Fruit fly (Drosophila melanogaster) whole organism, embryonic: ENCODE measurements around the gene CG7564.

Source experiments
- Adf1 ChIP-seq: fragments of 200-800 bp; sonication (Bioruptor generic); IDR thresholded peaks from 2 replicates; pipeline ENCODE4 v1.3.6; 2022; ENCODE audit warnings: missing biosample characterization, missing genetic modification characterization
- Asciz ChIP-seq: fragments of 200-800 bp; sonication (Bioruptor generic); optimal IDR thresholded peaks from 2 replicates; lab custom pipeline; 2017; ENCODE audit warnings: missing biosample characterization, mild to moderate bottlenecking, missing genetic modification characterization, missing genetic modification reagents
- BtbVII ChIP-seq: fragments of 200-800 bp; sonication (Bioruptor generic); optimal IDR thresholded peaks from 3 replicates; lab custom pipeline; 2017; ENCODE audit warnings: missing biosample characterization, mild to moderate bottlenecking, missing genetic modification characterization
- CG10979 ChIP-seq: fragments of 200-800 bp; sonication (Bioruptor generic); optimal IDR thresholded peaks from 2 replicates; lab custom pipeline; 2018; ENCODE audit warnings: missing biosample characterization, mild to moderate bottlenecking, missing genetic modification characterization, moderate library complexity
- CG11560 ChIP-seq: fragments of 200-800 bp; sonication (Bioruptor generic); IDR thresholded peaks from 3 replicates; pipeline ENCODE4 v1.3.6; 2022; ENCODE audit warnings: missing biosample characterization, missing genetic modification characterization
- CG12155 ChIP-seq: fragments of 200-800 bp; sonication (Bioruptor generic); optimal IDR thresholded peaks from 3 replicates; lab custom pipeline; 2016; ENCODE audit warnings: missing biosample characterization, missing genetic modification characterization
- CG12219 ChIP-seq: fragments of 200-800 bp; sonication (Bioruptor generic); optimal IDR thresholded peaks from 3 replicates; lab custom pipeline; 2018; ENCODE audit warnings: missing biosample characterization, mild to moderate bottlenecking, missing genetic modification characterization
- CG12236 ChIP-seq: fragments of 200-800 bp; sonication (Bioruptor generic); optimal IDR thresholded peaks from 2 replicates; lab custom pipeline; 2016; ENCODE audit warnings: missing biosample characterization, missing genetic modification characterization
- CG18262 ChIP-seq: fragments of 200-800 bp; optimal IDR thresholded peaks from 3 replicates; lab custom pipeline; 2019; ENCODE audit warnings: missing biosample characterization, mild to moderate bottlenecking, missing genetic modification characterization, moderate library complexity
- CG2116 ChIP-seq: fragments of 200-800 bp; sonication (Bioruptor generic); optimal IDR thresholded peaks from 3 replicates; lab custom pipeline; 2018; ENCODE audit warnings: missing biosample characterization, mild to moderate bottlenecking, missing genetic modification characterization
- CG32772 ChIP-seq: fragments of 200-800 bp; sonication (Bioruptor generic); IDR thresholded peaks from 2 replicates; pipeline ENCODE4 v1.3.6; 2022; ENCODE audit warnings: missing biosample characterization, missing genetic modification characterization
- CG33213 ChIP-seq: fragments of 200-800 bp; sonication (Bioruptor generic); optimal IDR thresholded peaks from 3 replicates; lab custom pipeline; 2016; ENCODE audit warnings: missing biosample characterization, missing genetic modification characterization
- CG33557 ChIP-seq: fragments of 200-800 bp; sonication (Bioruptor generic); optimal IDR thresholded peaks from 2 replicates; lab custom pipeline; 2019; ENCODE audit warnings: missing biosample characterization, mild to moderate bottlenecking, missing genetic modification characterization, moderate library complexity
- CG34376 ChIP-seq: fragments of 200-800 bp; sonication (Bioruptor generic); optimal IDR thresholded peaks from 2 replicates; lab custom pipeline; 2018; ENCODE audit warnings: missing biosample characterization, mild to moderate bottlenecking, missing genetic modification characterization
- CG34422 ChIP-seq: fragments of 200-800 bp; sonication (Bioruptor generic); IDR thresholded peaks from 3 replicates; pipeline ENCODE4 v1.3.6; 2022; ENCODE audit warnings: missing biosample characterization, missing genetic modification characterization
- CG3995 ChIP-seq: fragments of 200-800 bp; sonication (Bioruptor generic); optimal IDR thresholded peaks from 3 replicates; lab custom pipeline; 2016; ENCODE audit warnings: missing biosample characterization, missing genetic modification characterization
- CG4617 ChIP-seq: fragments of 200-800 bp; sonication (Bioruptor generic); optimal IDR thresholded peaks from 3 replicates; lab custom pipeline; 2016; ENCODE audit warnings: missing biosample characterization, missing genetic modification characterization, borderline replicate concordance
- CG7786 ChIP-seq: fragments of 200-800 bp; sonication (Bioruptor generic); optimal IDR thresholded peaks from 2 replicates; lab custom pipeline; 2016; ENCODE audit warnings: missing biosample characterization, missing genetic modification characterization
- CG8478 ChIP-seq: fragments of >200 bp; optimal IDR thresholded peaks from 2 replicates; lab custom pipeline; 2018
- CG8765 ChIP-seq: fragments of 200-800 bp; sonication (Bioruptor generic); IDR thresholded peaks from 2 replicates; pipeline ENCODE4 v1.3.6; 2022; ENCODE audit warnings: missing biosample characterization, missing genetic modification characterization
- CG9437 ChIP-seq: fragments of 200-800 bp; sonication (Bioruptor generic); optimal IDR thresholded peaks from 2 replicates; lab custom pipeline; 2018; ENCODE audit warnings: missing biosample characterization, mild to moderate bottlenecking, missing genetic modification characterization
- CoRest ChIP-seq: fragments of 200-800 bp; sonication (Bioruptor generic); optimal IDR thresholded peaks from 3 replicates; lab custom pipeline; 2018; ENCODE audit warnings: missing biosample characterization, mild to moderate bottlenecking, missing genetic modification characterization, moderate library complexity
- D ChIP-seq, 2 experiments: fragments of 200-800 bp in 1 of 2; fragments of >200 bp in 1 of 2; sonication (Bioruptor generic) in 1 of 2; optimal IDR thresholded peaks; 2 replicates in 1 of 2; 3 replicates in 1 of 2; lab custom pipeline; 2017; ENCODE audit warnings: mild to moderate bottlenecking in 1 of 2, missing biosample characterization in 1 of 2, missing genetic modification characterization in 1 of 2, missing genetic modification reagents in 1 of 2
- Ets97D ChIP-seq: fragments of 200-800 bp; sonication (Bioruptor generic); optimal IDR thresholded peaks from 3 replicates; lab custom pipeline; 2016; ENCODE audit warnings: missing biosample characterization, missing genetic modification characterization
- Fer2 ChIP-seq: fragments of 200-800 bp; sonication (Bioruptor generic); optimal IDR thresholded peaks from 2 replicates; lab custom pipeline; 2018; ENCODE audit warnings: missing biosample characterization, mild to moderate bottlenecking, missing genetic modification characterization, moderate library complexity
- Gug ChIP-seq: fragments of 200-800 bp; sonication (Bioruptor generic); IDR thresholded peaks from 4 replicates; pipeline ENCODE4 v1.3.6; 2022; ENCODE audit warnings: missing biosample characterization, missing genetic modification characterization
- HLH4C ChIP-seq: fragments of 200-800 bp; sonication (Bioruptor generic); IDR thresholded peaks from 3 replicates; pipeline ENCODE4 v1.3.6; 2022; ENCODE audit warnings: missing biosample characterization, missing genetic modification characterization; ENCODE audit not compliant: partially characterized antibody
- Med ChIP-seq: fragments of 200-800 bp; sonication (Bioruptor generic); peaks from one replicate; lab custom pipeline; 2016; ENCODE audit warnings: missing biosample characterization, missing genetic modification characterization, mild to moderate bottlenecking, inconsistent platforms, moderate library complexity
- Ptx1 ChIP-seq: fragments of 200-800 bp; sonication (Bioruptor generic); IDR thresholded peaks from 2 replicates; pipeline ENCODE4 v1.3.6; 2022; ENCODE audit warnings: missing biosample characterization, missing genetic modification characterization
- Stat92E ChIP-seq, 3 experiments: fragments of >200 bp in 2 of 3; fragments of 200-800 bp in 1 of 3; sonication (Bioruptor generic) in 1 of 3; optimal IDR thresholded peaks; 2 replicates each; lab custom pipeline; 2017 to 2019; ENCODE audit warnings: missing biosample characterization in 3 of 3, missing genetic modification characterization in 3 of 3, mild to moderate bottlenecking in 1 of 3, moderate library complexity in 1 of 3
- ase ChIP-seq: fragments of 200-800 bp; sonication (Bioruptor generic); IDR thresholded peaks from 3 replicates; pipeline ENCODE4 v1.3.6; 2022; ENCODE audit warnings: missing biosample characterization, missing genetic modification characterization
- caup ChIP-seq: fragments of 200-800 bp; sonication (Bioruptor generic); optimal IDR thresholded peaks from 3 replicates; lab custom pipeline; 2017; ENCODE audit warnings: missing biosample characterization, mild to moderate bottlenecking, missing genetic modification characterization, moderate library complexity; ENCODE audit not compliant: severe bottlenecking
- cg ChIP-seq: fragments of 200-800 bp; sonication (Bioruptor generic); optimal IDR thresholded peaks from 3 replicates; lab custom pipeline; 2019; ENCODE audit warnings: missing biosample characterization, mild to moderate bottlenecking, missing genetic modification characterization, moderate library complexity
- ci ChIP-seq: fragments of 200-800 bp; sonication (Bioruptor generic); IDR thresholded peaks from 3 replicates; pipeline ENCODE4 v1.3.6; 2022; ENCODE audit warnings: missing biosample characterization, missing genetic modification characterization
- croc ChIP-seq: fragments of 200-800 bp; sonication (Bioruptor generic); conservative IDR thresholded peaks from 3 replicates; pipeline ENCODE4 v1.3.6; 2022; ENCODE audit warnings: missing biosample characterization, missing genetic modification characterization
- crol ChIP-seq: fragments of 200-800 bp; sonication (Bioruptor generic); IDR thresholded peaks from 2 replicates; pipeline ENCODE4 v1.3.6; 2022; ENCODE audit warnings: missing biosample characterization, missing genetic modification characterization
- disco-r ChIP-seq: fragments of 200-800 bp; sonication (Bioruptor generic); optimal IDR thresholded peaks from 2 replicates; lab custom pipeline; 2016; ENCODE audit warnings: missing biosample characterization, missing genetic modification characterization
- gem ChIP-seq: fragments of 200-800 bp; sonication (Bioruptor generic); optimal IDR thresholded peaks from 2 replicates; lab custom pipeline; 2019; ENCODE audit warnings: missing biosample characterization, mild to moderate bottlenecking, missing genetic modification characterization, moderate library complexity
- hb ChIP-seq: fragments of 200-800 bp; sonication (Bioruptor generic); IDR thresholded peaks from 3 replicates; pipeline ENCODE4 v1.3.6; 2022; ENCODE audit warnings: missing biosample characterization, missing genetic modification characterization; ENCODE audit not compliant: partially characterized antibody
- jumu ChIP-seq: fragments of 200-800 bp; sonication (Bioruptor generic); optimal IDR thresholded peaks from 3 replicates; lab custom pipeline; 2016; ENCODE audit warnings: missing biosample characterization, missing genetic modification characterization
- lola ChIP-seq, 3 experiments: fragments of >200 bp in 2 of 3; fragments of 200-800 bp in 1 of 3; sonication (Bioruptor generic) in 1 of 3; optimal IDR thresholded peaks; 2 replicates each; lab custom pipeline; 2017 to 2019; ENCODE audit warnings: missing biosample characterization in 3 of 3, missing genetic modification characterization in 3 of 3, mild to moderate bottlenecking in 1 of 3, moderate library complexity in 1 of 3
- lov ChIP-seq, 2 experiments: fragments of 200-800 bp in 1 of 2; fragments of >200 bp in 1 of 2; sonication (Bioruptor generic) in 1 of 2; IDR thresholded peaks in 1 of 2; optimal IDR thresholded peaks in 1 of 2; 2 replicates in 1 of 2; 3 replicates in 1 of 2; pipeline versions ENCODE4 v1.3.6 to Lab custom; 2017 to 2022; ENCODE audit warnings: missing biosample characterization in 1 of 2, missing genetic modification characterization in 1 of 2
- sqz ChIP-seq: fragments of 200-800 bp; sonication (Bioruptor generic); optimal IDR thresholded peaks from 3 replicates; lab custom pipeline; 2018; ENCODE audit warnings: missing biosample characterization, mild to moderate bottlenecking, missing genetic modification characterization
- tll ChIP-seq, 2 experiments: fragments of 200-800 bp in 1 of 2; fragments of >200 bp in 1 of 2; sonication (Bioruptor generic) in 1 of 2; optimal IDR thresholded peaks; 2 replicates each; lab custom pipeline; 2017 to 2019; ENCODE audit warnings: missing biosample characterization in 2 of 2, missing genetic modification characterization in 2 of 2, mild to moderate bottlenecking in 1 of 2, moderate library complexity in 1 of 2
- wdn ChIP-seq: fragments of 200-800 bp; sonication (Bioruptor generic); IDR thresholded peaks from 2 replicates; pipeline ENCODE4 v1.3.6; 2022; ENCODE audit warnings: missing biosample characterization, missing genetic modification characterization

CG7564 gene

DNA sequence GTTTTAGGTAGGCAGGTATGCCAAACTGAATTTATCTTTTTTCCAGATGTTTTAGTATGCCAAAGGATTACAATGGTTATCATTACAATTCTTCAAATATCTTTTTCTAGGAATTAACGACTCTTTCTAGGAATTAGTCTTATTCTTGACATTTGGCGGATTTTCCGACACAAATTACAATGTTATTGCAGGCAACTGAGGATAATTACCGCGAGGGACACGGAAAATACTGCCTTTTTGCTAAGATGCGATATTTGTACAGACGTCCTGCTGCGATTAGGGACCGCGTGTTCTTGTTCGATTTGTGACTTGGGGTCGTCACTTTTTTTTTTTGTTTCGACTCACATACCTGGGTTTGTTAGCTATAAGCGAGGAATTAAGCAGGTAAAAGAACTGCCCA, 41.7 kb downstream of the CG7564 start (continued):
- TF ChIP-seq CG12236 = no peak
- no peak for TF ChIP-seq CG7786 (GFP tag; lab: Kevin White, UChicago)

DNA sequence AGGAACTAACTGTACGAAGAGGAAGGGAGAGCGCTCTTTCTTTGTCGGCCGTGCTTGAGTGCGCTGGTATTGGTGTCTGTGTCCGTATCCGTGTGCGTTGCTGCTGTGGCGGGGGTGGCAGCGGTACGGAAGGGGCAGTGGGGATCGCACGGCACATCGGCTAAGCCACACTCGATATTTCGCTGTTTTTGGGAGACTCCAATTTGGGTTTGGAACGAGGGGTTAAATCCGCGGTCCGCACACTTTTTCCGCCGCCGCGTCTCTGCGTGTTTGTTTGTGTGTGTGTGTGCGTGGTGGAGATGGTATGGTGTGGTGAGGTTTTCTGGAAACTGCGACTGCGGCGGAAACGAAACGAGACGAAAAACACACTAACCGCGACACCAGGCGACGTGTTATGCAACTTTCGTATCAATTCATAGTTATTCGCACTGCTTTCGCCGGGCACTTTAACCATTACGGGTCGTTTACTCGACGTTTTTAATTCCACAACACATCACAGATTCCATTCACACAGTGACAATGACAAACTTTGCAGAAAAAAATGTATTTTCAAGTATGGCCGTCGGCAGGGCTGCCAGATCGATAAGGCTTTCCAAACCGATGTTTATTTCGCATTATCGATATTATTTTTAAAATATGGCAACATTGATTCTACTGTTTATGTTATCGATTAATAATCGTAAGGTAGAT, 43.3 kb downstream of the CG7564 start, which contains the start of gene CycT:
CycT (minus strand) TSS at position 574 of the 690 bp plus-strand sequence.
- TF ChIP-seq CG33213 (GFP tag; lab: Kevin White, UChicago) (peak; percentile 10), Med (GFP tag; lab: Kevin White, UChicago) (peak; percentile 87), ci (GFP tag; lab: Robert Waterston, UW) (peak; percentile 63; the same call in 2 of the 3 replicates), lola (GFP tag; optimal IDR thresholded peaks at IDR 0.05; lab: Kevin White, UChicago) (peak in 1 of 3 experiments; percentile 23), CG2116 (GFP tag; lab: Kevin White, UChicago) (peak; percentile 86), HLH4C (GFP tag; lab: Robert Waterston, UW) (peak; percentile 89), CG11560 (tag; lab: Robert Waterston, UW) (peak; percentile 75; the same call in 2 of the 3 replicates), CG33557 (GFP tag; lab: Kevin White, UChicago) (peak; percentile 21), CG18262 (tag; lab: Kevin White, UChicago) (peak; percentile 23), CoRest (tag; lab: Kevin White, UChicago) (peak; percentile 23), CG3995 (GFP tag; lab: Kevin White, UChicago) (peak; percentile 95), CG10979 (tag; lab: Kevin White, UChicago) (peak; percentile 27), crol (GFP tag; lab: Robert Waterston, UW) (peak; percentile 87), cg (peak; percentile 97), Adf1 (GFP tag; lab: Robert Waterston, UW) (peak; percentile 75), sqz (GFP tag; lab: Kevin White, UChicago) (peak; percentile 95), CG9437 (GFP tag; lab: Kevin White, UChicago) (peak; percentile 19), caup (peak; percentile 78), jumu (GFP tag; lab: Kevin White, UChicago) (peak; percentile 33), ase (GFP tag; lab: Robert Waterston, UW) (no peak), Fer2 (tag; lab: Kevin White, UChicago) (peak; percentile 8), Gug (GFP tag; lab: Robert Waterston, UW) (no peak), Ptx1 (GFP tag; lab: Robert Waterston, UW) (no peak), lov (optimal IDR thresholded peaks at IDR 0.05; lab: Kevin White, UChicago) (no peak), lov (GFP tag; IDR thresholded peaks at IDR 0.05; lab: Robert Waterston, UW) (no peak), CG32772 (peak; percentile 37; the same call in 1 of the 2 replicates), croc (no peak), hb (peak; percentile 76), gem (tag; lab: Kevin White, UChicago) (no peak), CG34422 (GFP tag; lab: Robert Waterston, UW) (peak; percentile 56; the same call in 2 of the 3 replicates), Asciz (GFP tag; lab: Kevin White, UChicago) (peak; percentile 15), BtbVII (GFP tag; lab: Kevin White, UChicago) (peak; percentile 62), wdn (GFP tag; lab: Robert Waterston, UW) (0 out of 2 replicates have a peak, but pooled peaks have one; percentile 17), disco-r (GFP tag; lab: Kevin White, UChicago) (no peak), CG34376 (GFP tag; lab: Kevin White, UChicago) (peak; percentile 95), CG8478 (lab: Kevin White, UChicago) (peak; percentile 85), CG12219 (GFP tag; lab: Kevin White, UChicago) (peak; percentile 69), CG12155 (GFP tag; lab: Kevin White, UChicago) (peak; percentile 25), Stat92E (GFP tag; optimal IDR thresholded peaks at IDR 0.05; lab: Kevin White, UChicago) (peak in 1 of 3 experiments; percentile 75), CG8765 (no peak), Ets97D (peak; percentile 97), D (optimal IDR thresholded peaks at IDR 0.05; lab: Kevin White, UChicago) (no peak), D (GFP tag; optimal IDR thresholded peaks at IDR 0.05; lab: Kevin White, UChicago) (peak; percentile 5), tll (GFP tag; optimal IDR thresholded peaks at IDR 0.05; lab: Kevin White, UChicago) (no peak), CG4617 (GFP tag; lab: Kevin White, UChicago) (peak; percentile 75)
